Worm (Caenorhabditis elegans) whole organism, mixed stage, embryonic: ENCODE measurements around the gene madf-11.
A peak's percentile ranks its signal among the peaks of the same experiment; 100 is the strongest.

ENCODE experiments used
- M03D4.4 ChIP-seq: sonication (generic microtip); optimal IDR thresholded peaks from 2 replicates; lab custom pipeline; 2017; ENCODE audit warnings: mild to moderate bottlenecking, missing genetic modification characterization, missing compliant biosample characterization
- bed-3 ChIP-seq: fragments of 200-800 bp; sonication (Bioruptor generic); optimal IDR thresholded peaks from 3 replicates; lab custom pipeline; 2018; ENCODE audit warnings: mild to moderate bottlenecking, missing genetic modification characterization, moderate library complexity, missing compliant biosample characterization
- blmp-1 ChIP-seq: fragments of 150-350 bp; optimal IDR thresholded peaks from 2 replicates; lab custom pipeline; 2014; ENCODE audit warnings: missing biosample characterization, missing genetic modification characterization
- ces-1 ChIP-seq: fragments of 150-350 bp; optimal IDR thresholded peaks from 2 replicates; lab custom pipeline; 2014; ENCODE audit warnings: missing biosample characterization, missing genetic modification reagents, missing genetic modification characterization
- cnd-1 ChIP-seq: fragments of 200-800 bp; sonication (Bioruptor generic); optimal IDR thresholded peaks from 2 replicates; lab custom pipeline; 2018; ENCODE audit warnings: mild to moderate bottlenecking, missing genetic modification characterization, missing compliant biosample characterization
- drap-1 ChIP-seq: fragments of 200-800 bp; sonication (Bioruptor generic); optimal IDR thresholded peaks from 3 replicates; lab custom pipeline; 2018; ENCODE audit warnings: mild to moderate bottlenecking, missing genetic modification characterization, missing compliant biosample characterization
- elt-1 ChIP-seq: sonication (generic microtip); optimal IDR thresholded peaks from 2 replicates; lab custom pipeline; 2017; ENCODE audit warnings: missing genetic modification characterization, mild to moderate bottlenecking, missing compliant biosample characterization, antibody characterized with exemption, moderate library complexity, borderline replicate concordance; ENCODE audit not compliant: insufficient read depth
- elt-3 ChIP-seq: fragments of 150-350 bp; optimal IDR thresholded peaks from 2 replicates; lab custom pipeline; 2014; ENCODE audit warnings: missing biosample characterization, missing genetic modification characterization
- flh-1 ChIP-seq: fragments of 200-800 bp; sonication (Bioruptor generic); optimal IDR thresholded peaks from 2 replicates; lab custom pipeline; 2018; ENCODE audit warnings: mild to moderate bottlenecking, missing genetic modification characterization, moderate library complexity, missing compliant biosample characterization
- ham-2 ChIP-seq: fragments of 200-800 bp; sonication (Bioruptor generic); optimal IDR thresholded peaks from 2 replicates; lab custom pipeline; 2018; ENCODE audit warnings: mild to moderate bottlenecking, missing genetic modification characterization, missing compliant biosample characterization
- hlh-1 ChIP-seq: fragments of 150-350 bp; optimal IDR thresholded peaks from 2 replicates; lab custom pipeline; 2014; ENCODE audit warnings: missing biosample characterization, missing genetic modification reagents, missing genetic modification characterization
- lin-13 ChIP-seq: fragments of 150-350 bp; optimal IDR thresholded peaks from 2 replicates; lab custom pipeline; 2014; ENCODE audit warnings: missing biosample characterization, missing genetic modification characterization
- lin-32 ChIP-seq: fragments of 200-800 bp; sonication (Bioruptor generic); optimal IDR thresholded peaks from 2 replicates; lab custom pipeline; 2018; ENCODE audit warnings: mild to moderate bottlenecking, missing genetic modification characterization, missing compliant biosample characterization
- lsy-2 ChIP-seq: fragments of 150-350 bp; optimal IDR thresholded peaks from 2 replicates; lab custom pipeline; 2014; ENCODE audit warnings: missing biosample characterization, missing genetic modification characterization
- mab-5 ChIP-seq: fragments of 150-350 bp; optimal IDR thresholded peaks from 2 replicates; lab custom pipeline; 2014; ENCODE audit warnings: missing biosample characterization, missing genetic modification characterization
- mep-1 ChIP-seq: fragments of 150-350 bp; optimal IDR thresholded peaks from 2 replicates; lab custom pipeline; 2017; ENCODE audit warnings: missing biosample characterization, missing genetic modification reagents, missing genetic modification characterization, inconsistent platforms
- mls-2 ChIP-seq: sonication (generic microtip); optimal IDR thresholded peaks from 2 replicates; lab custom pipeline; 2016; ENCODE audit warnings: mild to moderate bottlenecking, missing genetic modification characterization, moderate library complexity, missing compliant biosample characterization
- nhr-12 ChIP-seq: fragments of 150-350 bp; optimal IDR thresholded peaks from 2 replicates; lab custom pipeline; 2014; ENCODE audit warnings: missing biosample characterization, missing genetic modification characterization
- nhr-2 ChIP-seq: fragments of 150-350 bp; optimal IDR thresholded peaks from 2 replicates; lab custom pipeline; 2014; ENCODE audit warnings: missing biosample characterization, missing genetic modification characterization
- nhr-237 ChIP-seq: fragments of 150-350 bp; optimal IDR thresholded peaks from 2 replicates; lab custom pipeline; 2014; ENCODE audit warnings: missing biosample characterization, missing genetic modification characterization
- nhr-28 ChIP-seq: fragments of 150-350 bp; optimal IDR thresholded peaks from 2 replicates; lab custom pipeline; 2014; ENCODE audit warnings: missing biosample characterization, missing genetic modification characterization
- nhr-76 ChIP-seq: sonication (generic microtip); optimal IDR thresholded peaks from 2 replicates; lab custom pipeline; 2017; ENCODE audit warnings: missing biosample characterization, missing genetic modification characterization
- pha-4 ChIP-seq: fragments of 150-350 bp; optimal IDR thresholded peaks from 2 replicates; lab custom pipeline; 2018; ENCODE audit warnings: missing biosample characterization, missing genetic modification reagents, missing genetic modification characterization
- sem-2 ChIP-seq: fragments of 200-800 bp; sonication (Bioruptor generic); optimal IDR thresholded peaks from 2 replicates; lab custom pipeline; 2018; ENCODE audit warnings: mild to moderate bottlenecking, missing genetic modification characterization, missing compliant biosample characterization
- snpc-4 ChIP-seq: fragments of 150-350 bp; optimal IDR thresholded peaks from 2 replicates; lab custom pipeline; 2014; ENCODE audit warnings: missing biosample characterization, missing genetic modification characterization
- sptf-1 ChIP-seq: sonication (generic microtip); optimal IDR thresholded peaks from 2 replicates; lab custom pipeline; 2017; ENCODE audit warnings: mild to moderate bottlenecking, missing genetic modification characterization, moderate library complexity, missing compliant biosample characterization
- unc-120 ChIP-seq: sonication (generic microtip); optimal IDR thresholded peaks from 2 replicates; lab custom pipeline; 2017; ENCODE audit warnings: missing genetic modification characterization, missing compliant biosample characterization; ENCODE audit not compliant: poor library complexity, severe bottlenecking
- unc-39 ChIP-seq: fragments of 150-350 bp; optimal IDR thresholded peaks from 2 replicates; lab custom pipeline; 2014; ENCODE audit warnings: missing biosample characterization, missing genetic modification characterization
- unc-62 ChIP-seq: fragments of 150-350 bp; optimal IDR thresholded peaks from 2 replicates; lab custom pipeline; 2014; ENCODE audit warnings: missing biosample characterization, missing genetic modification reagents, missing genetic modification characterization
- zip-8 ChIP-seq: fragments of 150-350 bp; optimal IDR thresholded peaks from 2 replicates; lab custom pipeline; 2014; ENCODE audit warnings: missing biosample characterization, missing genetic modification characterization
- ztf-11 ChIP-seq: fragments of 150-350 bp; optimal IDR thresholded peaks from 2 replicates; lab custom pipeline; 2014; ENCODE audit warnings: missing biosample characterization, missing genetic modification characterization

Gene madf-11

ce11 chrIII:5573694-5574093 is 29.6 kb downstream of the madf-11 start, which contains the start of gene molo-1:
Gene molo-1 (plus strand): TSS chrIII:5573994.
- TF ChIP-seq elt-1 (tag; lab: Kevin White, UChicago), result no peak
- TF ChIP-seq flh-1 (GFP tag; lab: Kevin White, UChicago), result no peak
- no peak for TF ChIP-seq mep-1 (tag; lab: Kevin White, UChicago)
- no peak for TF ChIP-seq lin-13
- TF ChIP-seq, all 35 proteins: peak for 0

DNA sequence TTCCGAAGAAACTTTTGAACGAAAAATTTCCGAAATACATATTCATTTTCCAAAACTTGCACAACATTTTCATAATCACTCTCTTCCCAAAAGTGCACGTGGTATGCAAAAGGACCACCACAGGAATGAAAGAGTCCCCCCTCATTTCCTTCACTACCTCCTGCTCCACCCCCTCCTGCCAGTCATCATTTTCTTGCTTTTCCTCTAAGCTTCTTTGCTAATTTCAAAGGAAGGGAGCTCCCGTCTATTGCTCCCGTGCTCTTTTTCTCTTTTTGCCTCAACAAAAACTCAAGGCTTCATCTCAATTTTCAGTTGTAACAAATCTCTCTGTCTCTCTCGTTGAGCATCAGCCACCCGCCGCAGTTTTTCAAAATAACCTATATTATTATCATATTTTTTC is 30.5 kb downstream of the madf-11 start:
- no peak for TF ChIP-seq nhr-76
- peak; percentile 30 for TF ChIP-seq unc-120

DNA sequence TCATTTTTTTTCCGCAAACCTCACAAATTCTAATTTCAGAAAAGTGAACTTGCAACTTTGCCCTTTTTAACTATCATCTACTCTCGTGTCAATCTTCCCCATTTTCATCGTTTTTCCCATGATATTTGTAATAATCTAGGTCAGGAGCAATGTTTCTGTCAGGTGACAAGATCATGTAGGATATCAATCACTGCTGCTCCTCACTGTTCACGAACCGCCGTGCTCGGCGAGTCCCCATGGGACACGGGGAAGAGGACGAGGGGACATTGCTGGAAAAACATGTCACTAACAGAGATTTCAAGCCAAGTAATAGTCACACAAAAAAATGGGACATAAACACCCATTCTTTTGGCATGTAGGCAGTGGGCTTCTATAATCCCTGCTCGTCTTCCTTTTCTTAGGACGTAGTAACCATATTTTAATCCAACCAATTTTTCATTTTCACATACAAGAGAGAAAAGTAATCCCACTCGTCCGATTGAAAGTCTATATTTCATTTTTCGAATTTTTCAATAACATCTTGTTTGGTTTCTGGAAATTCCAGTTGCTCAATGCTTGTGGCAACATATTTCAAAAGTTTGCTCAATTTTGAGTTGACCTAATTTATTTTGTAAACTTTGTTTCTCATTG is 32.4 kb downstream of the madf-11 start:
- TF ChIP-seq ham-2 (GFP tag; lab: Kevin White, UChicago) (no peak), unc-62 (GFP tag; lab: Kevin White, UChicago) (no peak), nhr-237 (tag; lab: Kevin White, UChicago) (no peak)

ce11 chrIII:5568679-5569078 is 34.6 kb downstream of the madf-11 start, which contains the start of gene nspb-12:
Gene nspb-12 (minus strand): TSS chrIII:5568779.
- TF ChIP-seq lsy-2 (tag; lab: Kevin White, UChicago), result no peak
- TF ChIP-seq pha-4 (tag; lab: Kevin White, UChicago), result no peak
- no peak for TF ChIP-seq hlh-1 (tag; lab: Kevin White, UChicago)
- no peak for TF ChIP-seq ham-2 (GFP tag; lab: Kevin White, UChicago)
- TF ChIP-seq elt-3 (tag; lab: Kevin White, UChicago), result no peak
- TF ChIP-seq nhr-2 (tag; lab: Kevin White, UChicago), result no peak
- TF ChIP-seq ces-1 (GFP tag; lab: Kevin White, UChicago), result no peak
- TF ChIP-seq unc-39 (tag; lab: Kevin White, UChicago), result no peak
- TF ChIP-seq nhr-76, result no peak
- TF ChIP-seq sem-2 (GFP tag; lab: Kevin White, UChicago), result no peak
- TF ChIP-seq mep-1 (tag; lab: Kevin White, UChicago), result no peak
- no peak for TF ChIP-seq M03D4.4
- no peak for TF ChIP-seq lin-32 (GFP tag; lab: Kevin White, UChicago)
- TF ChIP-seq sptf-1 (tag; lab: Kevin White, UChicago), result no peak
- TF ChIP-seq zip-8 (tag; lab: Kevin White, UChicago), result no peak
- TF ChIP-seq bed-3 (GFP tag; lab: Kevin White, UChicago), result no peak
- no peak for TF ChIP-seq nhr-28 (tag; lab: Kevin White, UChicago)
- no peak for TF ChIP-seq nhr-237 (tag; lab: Kevin White, UChicago)
- no peak for TF ChIP-seq mls-2 (tag; lab: Kevin White, UChicago)

DNA sequence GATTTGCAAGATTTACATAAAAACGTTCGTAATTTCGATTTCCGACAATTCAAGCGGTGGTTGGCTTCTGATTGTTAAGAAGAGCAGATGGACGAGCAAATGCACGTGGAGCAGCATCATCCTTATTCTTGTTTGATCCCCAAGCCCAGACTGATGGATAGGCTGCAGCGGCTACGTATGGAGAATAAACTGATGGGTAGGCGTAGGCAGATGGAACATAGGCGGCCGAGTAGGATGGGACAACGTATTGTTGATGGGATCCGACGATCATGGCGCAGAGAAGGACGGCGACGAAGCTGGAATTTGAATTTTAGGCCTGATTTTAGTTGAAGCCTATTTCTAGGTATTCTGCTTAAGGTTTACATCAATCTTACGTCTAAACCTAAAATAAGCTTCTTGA is 35.0 kb downstream of the madf-11 start:
- TF ChIP-seq mab-5, result no peak
- TF ChIP-seq nhr-28 (tag; lab: Kevin White, UChicago), result no peak
- TF ChIP-seq blmp-1 (tag; lab: Kevin White, UChicago), result no peak
- TF ChIP-seq nhr-12 (tag; lab: Kevin White, UChicago), result no peak
- no peak for TF ChIP-seq nhr-76
- no peak for TF ChIP-seq drap-1
- TF ChIP-seq zip-8 (tag; lab: Kevin White, UChicago), result no peak
- TF ChIP-seq lin-13, result no peak
- no peak for TF ChIP-seq flh-1 (GFP tag; lab: Kevin White, UChicago)
- no peak for TF ChIP-seq unc-62 (GFP tag; lab: Kevin White, UChicago)
- TF ChIP-seq nhr-2 (tag; lab: Kevin White, UChicago), result no peak
- TF ChIP-seq M03D4.4, result no peak
- TF ChIP-seq cnd-1, result no peak
- no peak for TF ChIP-seq ces-1 (GFP tag; lab: Kevin White, UChicago)

DNA sequence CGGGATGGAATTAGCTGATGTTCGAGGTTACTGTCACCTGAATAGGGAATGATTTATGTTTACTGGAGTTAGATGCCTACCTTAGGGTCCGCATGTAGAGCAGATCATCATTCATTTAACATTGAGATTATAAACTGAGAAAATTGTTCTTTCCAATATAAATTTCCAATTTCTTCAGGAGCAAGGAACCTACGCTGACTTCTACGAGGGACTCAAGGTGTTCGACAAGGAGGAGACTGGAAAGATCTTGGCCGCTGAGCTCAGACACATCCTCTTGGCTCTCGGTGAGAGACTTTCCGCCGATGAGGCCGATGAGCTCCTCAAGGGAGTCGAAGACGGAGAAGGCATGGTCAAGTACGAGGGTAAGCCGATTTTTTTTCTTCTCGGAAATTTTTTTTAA is 36.8 kb downstream of the madf-11 start:
- TF ChIP-seq snpc-4 (tag; lab: Kevin White, UChicago), result no peak
- TF ChIP-seq unc-62 (GFP tag; lab: Kevin White, UChicago), result no peak
- TF ChIP-seq unc-120, result no peak
- no peak for TF ChIP-seq nhr-237 (tag; lab: Kevin White, UChicago)
- TF ChIP-seq lin-13, result no peak
- no peak for TF ChIP-seq pha-4 (tag; lab: Kevin White, UChicago)
- no peak for TF ChIP-seq sem-2 (GFP tag; lab: Kevin White, UChicago)
- no peak for TF ChIP-seq nhr-2 (tag; lab: Kevin White, UChicago)
- TF ChIP-seq blmp-1 (tag; lab: Kevin White, UChicago), result no peak
- no peak for TF ChIP-seq ztf-11 (tag; lab: Kevin White, UChicago)
- no peak for TF ChIP-seq nhr-12 (tag; lab: Kevin White, UChicago)
- no peak for TF ChIP-seq cnd-1
